Fruit fly (Drosophila melanogaster) whole organism, embryonic: ENCODE measurements around the gene mirr.

ENCODE experiments used
- Awh ChIP-seq: fragments of 200-800 bp; sonication (Bioruptor generic); IDR thresholded peaks from 2 replicates; pipeline ENCODE4, ENCODE4 v1.3.6; 2022; ENCODE audit warnings: missing biosample characterization, missing genetic modification characterization
- CG10543 ChIP-seq: fragments of 200-800 bp; sonication (Bioruptor generic); optimal IDR thresholded peaks from 3 replicates; lab custom pipeline; 2017; ENCODE audit warnings: missing biosample characterization, mild to moderate bottlenecking, missing genetic modification characterization, moderate library complexity
- CG10979 ChIP-seq: fragments of 200-800 bp; sonication (Bioruptor generic); optimal IDR thresholded peaks from 2 replicates; lab custom pipeline; 2018; ENCODE audit warnings: missing biosample characterization, mild to moderate bottlenecking, missing genetic modification characterization, moderate library complexity
- CG11696 ChIP-seq: fragments of 200-800 bp; sonication (Bioruptor generic); IDR thresholded peaks from 2 replicates; pipeline ENCODE4 v1.3.6; 2022; ENCODE audit warnings: missing biosample characterization, missing genetic modification characterization
- CG12236 ChIP-seq: fragments of 200-800 bp; sonication (Bioruptor generic); optimal IDR thresholded peaks from 2 replicates; lab custom pipeline; 2016; ENCODE audit warnings: missing biosample characterization, missing genetic modification characterization
- CG12391 ChIP-seq: fragments of 200-800 bp; sonication (Bioruptor generic); optimal IDR thresholded peaks from 3 replicates; lab custom pipeline; 2018; ENCODE audit warnings: missing biosample characterization, mild to moderate bottlenecking, missing genetic modification characterization, moderate library complexity
- CG14667 ChIP-seq: fragments of 200-800 bp; sonication (Bioruptor generic); IDR thresholded peaks from 2 replicates; pipeline ENCODE4 v1.3.6; 2022; ENCODE audit warnings: missing biosample characterization, missing genetic modification characterization
- CG15479 ChIP-seq: fragments of 200-800 bp; sonication (Bioruptor generic); optimal IDR thresholded peaks from 3 replicates; lab custom pipeline; 2019; ENCODE audit warnings: missing biosample characterization, mild to moderate bottlenecking, missing genetic modification characterization, moderate library complexity
- CG1603 ChIP-seq: fragments of 200-800 bp; sonication (Bioruptor generic); optimal IDR thresholded peaks from 2 replicates; lab custom pipeline; 2019; ENCODE audit warnings: missing biosample characterization, mild to moderate bottlenecking, missing genetic modification characterization, moderate library complexity
- CG17568 ChIP-seq: fragments of 200-800 bp; sonication (Bioruptor generic); optimal IDR thresholded peaks from 2 replicates; lab custom pipeline; 2018; ENCODE audit warnings: missing biosample characterization, mild to moderate bottlenecking, missing genetic modification characterization, moderate library complexity
- CG18619 ChIP-seq: fragments of 200-800 bp; sonication (Bioruptor generic); optimal IDR thresholded peaks from 3 replicates; lab custom pipeline; 2017; ENCODE audit warnings: missing biosample characterization, mild to moderate bottlenecking, missing genetic modification characterization
- CG30020 ChIP-seq: fragments of 200-800 bp; optimal IDR thresholded peaks from 2 replicates; lab custom pipeline; 2019; ENCODE audit warnings: missing biosample characterization, mild to moderate bottlenecking, missing genetic modification characterization, moderate library complexity
- CG32772 ChIP-seq: fragments of 200-800 bp; sonication (Bioruptor generic); IDR thresholded peaks from 2 replicates; pipeline ENCODE4 v1.3.6; 2022; ENCODE audit warnings: missing biosample characterization, missing genetic modification characterization
- CG42726 ChIP-seq: fragments of 200-800 bp; sonication (Bioruptor generic); IDR thresholded peaks from 2 replicates; pipeline ENCODE4 v1.3.6; 2022; ENCODE audit warnings: missing biosample characterization, missing genetic modification characterization; ENCODE audit not compliant: partially characterized antibody
- CG4404 ChIP-seq: fragments of 200-800 bp; sonication (Bioruptor generic); IDR thresholded peaks from 2 replicates; pipeline ENCODE4 v1.3.6; 2022; ENCODE audit warnings: missing biosample characterization, missing genetic modification characterization
- CG4854 ChIP-seq: fragments of 200-800 bp; sonication (Bioruptor generic); optimal IDR thresholded peaks from 2 replicates; lab custom pipeline; 2016; ENCODE audit warnings: missing biosample characterization, missing genetic modification characterization, inconsistent platforms
- CG5180 ChIP-seq: fragments of 200-800 bp; sonication (Bioruptor generic); optimal IDR thresholded peaks from 3 replicates; lab custom pipeline; 2017; ENCODE audit warnings: missing biosample characterization, missing genetic modification characterization, mild to moderate bottlenecking, moderate library complexity, missing genetic modification reagents
- CG8924 ChIP-seq: fragments of 200-800 bp; optimal IDR thresholded peaks from 3 replicates; lab custom pipeline; 2019; ENCODE audit warnings: missing biosample characterization, mild to moderate bottlenecking, missing genetic modification characterization, moderate library complexity
- CrebB ChIP-seq: fragments of 200-800 bp; sonication (Bioruptor generic); optimal IDR thresholded peaks from 3 replicates; lab custom pipeline; 2018; ENCODE audit warnings: missing biosample characterization, mild to moderate bottlenecking, missing genetic modification characterization
- Dad ChIP-seq: fragments of 200-800 bp; sonication (Bioruptor generic); optimal IDR thresholded peaks from 3 replicates; lab custom pipeline; 2016; ENCODE audit warnings: missing biosample characterization, missing genetic modification characterization
- Dip2 ChIP-seq: fragments of 200-800 bp; sonication (Bioruptor generic); IDR thresholded peaks from 2 replicates; pipeline ENCODE4 v1.3.6; 2022; ENCODE audit warnings: missing biosample characterization, missing genetic modification characterization
- Ets97D ChIP-seq: fragments of 200-800 bp; sonication (Bioruptor generic); optimal IDR thresholded peaks from 3 replicates; lab custom pipeline; 2016; ENCODE audit warnings: missing biosample characterization, missing genetic modification characterization
- Hr51 ChIP-seq, 2 experiments: fragments of 200-800 bp; sonication (Bioruptor generic); optimal IDR thresholded peaks; 2 replicates in 1 of 2; 3 replicates in 1 of 2; lab custom pipeline; 2016 to 2018; ENCODE audit warnings: missing biosample characterization in 2 of 2, missing genetic modification characterization in 2 of 2, mild to moderate bottlenecking in 1 of 2, moderate library complexity in 1 of 2
- Hr78 ChIP-seq, 2 experiments: fragments of 200-800 bp in 1 of 2; fragments of >200 bp in 1 of 2; sonication (Bioruptor generic) in 1 of 2; optimal IDR thresholded peaks; 2 replicates each; lab custom pipeline; 2017 to 2019; ENCODE audit warnings: missing biosample characterization in 2 of 2, missing genetic modification characterization in 2 of 2, mild to moderate bottlenecking in 1 of 2, moderate library complexity in 1 of 2
- MTF-1 ChIP-seq: fragments of 200-800 bp; sonication (Bioruptor generic); optimal IDR thresholded peaks from 2 replicates; lab custom pipeline; 2018; ENCODE audit warnings: missing biosample characterization, mild to moderate bottlenecking, missing genetic modification characterization, borderline replicate concordance
- NC2β ChIP-seq: fragments of 200-800 bp; sonication (Bioruptor generic); optimal IDR thresholded peaks from 2 replicates; lab custom pipeline; 2016; ENCODE audit warnings: missing biosample characterization, missing genetic modification characterization
- Pdp1 ChIP-seq, 2 experiments: fragments of 200-800 bp; sonication (Bioruptor generic); optimal IDR thresholded peaks; 3 replicates each; lab custom pipeline; 2016; ENCODE audit warnings: missing biosample characterization in 2 of 2, missing genetic modification characterization in 2 of 2, mild to moderate bottlenecking in 1 of 2, moderate library complexity in 1 of 2
- Scr ChIP-seq: fragments of 200-800 bp; sonication (Bioruptor generic); IDR thresholded peaks from 2 replicates; pipeline ENCODE4 v1.3.6; 2022; ENCODE audit warnings: missing biosample characterization, missing genetic modification characterization; ENCODE audit not compliant: partially characterized antibody
- Trl ChIP-seq, 3 experiments: fragments of >200 bp in 2 of 3; fragments of 200-800 bp in 1 of 3; sonication (Bioruptor generic) in 1 of 3; optimal IDR thresholded peaks; 2 replicates in 1 of 3; 3 replicates in 2 of 3; lab custom pipeline; 2016 to 2017; ENCODE audit warnings: missing biosample characterization in 1 of 3, missing genetic modification characterization in 1 of 3
- Usf ChIP-seq: fragments of 200-800 bp; sonication (Bioruptor generic); optimal IDR thresholded peaks from 2 replicates; lab custom pipeline; 2017; ENCODE audit warnings: missing genotype, missing biosample characterization, missing genetic modification characterization
- ac ChIP-seq: fragments of 200-800 bp; sonication (Bioruptor generic); optimal IDR thresholded peaks from 3 replicates; lab custom pipeline; 2017; ENCODE audit warnings: missing biosample characterization, mild to moderate bottlenecking, missing genetic modification characterization
- bsh ChIP-seq, 2 experiments: fragments of 200-800 bp; sonication (Bioruptor generic); optimal IDR thresholded peaks; 2 replicates each; lab custom pipeline; 2017 to 2018; ENCODE audit warnings: mild to moderate bottlenecking in 2 of 2, missing biosample characterization in 2 of 2, missing genetic modification characterization in 2 of 2, moderate library complexity in 1 of 2
- btn ChIP-seq: fragments of 200-800 bp; sonication (Bioruptor generic); optimal IDR thresholded peaks from 2 replicates; lab custom pipeline; 2016; ENCODE audit warnings: missing biosample characterization, missing genetic modification characterization
- dmrt99B ChIP-seq: fragments of 200-800 bp; sonication (Bioruptor generic); optimal IDR thresholded peaks from 2 replicates; lab custom pipeline; 2018; ENCODE audit warnings: missing biosample characterization, mild to moderate bottlenecking, missing genetic modification characterization, moderate library complexity
- fd64A ChIP-seq: fragments of 200-800 bp; sonication (Bioruptor generic); optimal IDR thresholded peaks from 3 replicates; lab custom pipeline; 2018; ENCODE audit warnings: missing biosample characterization, mild to moderate bottlenecking, missing genetic modification characterization
- fd96Cb ChIP-seq: fragments of 200-800 bp; sonication (Bioruptor generic); optimal IDR thresholded peaks from 2 replicates; lab custom pipeline; 2018; ENCODE audit warnings: missing biosample characterization, mild to moderate bottlenecking, missing genetic modification characterization, moderate library complexity
- grn ChIP-seq: fragments of 200-800 bp; sonication (Bioruptor generic); optimal IDR thresholded peaks from 3 replicates; lab custom pipeline; 2017; ENCODE audit warnings: missing biosample characterization, missing genetic modification characterization
- gsb-n ChIP-seq: fragments of 200-800 bp; sonication (Bioruptor generic); optimal IDR thresholded peaks from 3 replicates; lab custom pipeline; 2018; ENCODE audit warnings: missing biosample characterization, mild to moderate bottlenecking, missing genetic modification characterization
- nau ChIP-seq: fragments of 200-800 bp; sonication (Bioruptor generic); optimal IDR thresholded peaks from 3 replicates; lab custom pipeline; 2017; ENCODE audit warnings: missing biosample characterization, mild to moderate bottlenecking, missing genetic modification characterization, missing genetic modification reagents
- otp ChIP-seq: fragments of 200-800 bp; sonication (Bioruptor generic); IDR thresholded peaks from 3 replicates; pipeline ENCODE4, ENCODE4 v1.3.6; 2022; ENCODE audit warnings: missing biosample characterization, missing genetic modification characterization
- prd ChIP-seq, 3 experiments: fragments of >200 bp in 2 of 3; fragments of 200-800 bp in 1 of 3; sonication (Bioruptor generic) in 1 of 3; optimal IDR thresholded peaks in 2 of 3; IDR thresholded peaks in 1 of 3; 2 replicates in 2 of 3; 3 replicates in 1 of 3; pipeline versions ENCODE4 v1.3.6 to Lab custom; 2017 to 2022; ENCODE audit warnings: missing biosample characterization in 1 of 3, missing genetic modification characterization in 1 of 3
- pum ChIP-seq: fragments of 200-800 bp; sonication (Bioruptor generic); optimal IDR thresholded peaks from 2 replicates; lab custom pipeline; 2016; ENCODE audit warnings: missing biosample characterization, missing genetic modification characterization
- row ChIP-seq: fragments of 200-800 bp; sonication (Bioruptor generic); IDR thresholded peaks from 3 replicates; pipeline ENCODE4 v1.3.6; 2022; ENCODE audit warnings: missing biosample characterization, missing genetic modification characterization
- seq ChIP-seq: fragments of 200-800 bp; sonication (Bioruptor generic); IDR thresholded peaks from 2 replicates; pipeline ENCODE4 v1.3.6; 2022; ENCODE audit warnings: missing biosample characterization, missing genetic modification characterization
- sim ChIP-seq: fragments of 200-800 bp; sonication (Bioruptor generic); IDR thresholded peaks from 2 replicates; pipeline ENCODE4 v1.3.6; 2022; ENCODE audit warnings: missing biosample characterization, missing genetic modification characterization
- sr ChIP-seq: fragments of 200-800 bp; sonication (Bioruptor generic); IDR thresholded peaks from 3 replicates; pipeline ENCODE4 v1.3.6; 2022; ENCODE audit warnings: missing biosample characterization, missing genetic modification characterization
- zen2 ChIP-seq: fragments of 200-800 bp; sonication (Bioruptor generic); IDR thresholded peaks from 3 replicates; pipeline ENCODE4 v1.3.6; 2022; ENCODE audit warnings: missing biosample characterization, missing genetic modification characterization; ENCODE audit not compliant: partially characterized antibody

The mirr gene

DNA sequence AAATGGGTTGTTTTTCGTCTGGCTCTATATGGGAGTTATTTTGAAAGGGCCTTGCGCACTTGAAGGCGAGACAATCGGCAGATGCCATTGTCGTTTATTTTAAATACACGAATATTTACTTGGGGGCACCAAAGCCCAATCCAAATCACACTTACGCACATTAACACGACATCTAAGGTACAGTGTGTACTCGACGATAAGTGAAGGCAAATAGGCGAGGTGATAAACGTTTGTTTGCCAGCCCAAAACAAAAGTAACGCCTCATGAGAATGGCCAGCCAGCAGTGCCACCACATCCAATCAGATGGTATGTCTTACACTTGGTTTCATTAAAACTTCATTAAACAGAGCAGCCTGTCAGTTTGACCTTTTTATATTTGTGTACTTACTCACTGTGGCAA lies 8.7 kb upstream of the mirr start (continued):
- TF ChIP-seq sr (GFP tag; lab: Robert Waterston, UW) = no peak
- peak; percentile 59 for TF ChIP-seq gsb-n (tag; lab: Kevin White, UChicago)
- peak; percentile 11 for TF ChIP-seq fd96Cb
- peak; percentile 50 for TF ChIP-seq CG15479 (GFP tag; lab: Kevin White, UChicago)
- no peak for TF ChIP-seq CG14667 (GFP tag; lab: Robert Waterston, UW)
- TF ChIP-seq CG11696 (GFP tag; lab: Robert Waterston, UW) = 0 out of 2 replicates have a peak, but pooled peaks have one; percentile 38
- TF ChIP-seq CG4854 (GFP tag; lab: Kevin White, UChicago) = peak; percentile 24
- TF ChIP-seq Hr78 (GFP tag; optimal IDR thresholded peaks at IDR 0.05; lab: Kevin White, UChicago) = peak in 1 of 2 experiments; percentile 42
- TF ChIP-seq Usf (GFP tag; lab: Kevin White, UChicago) = peak; percentile 9
- peak; percentile 14; the same call in 1 of the 3 replicates for TF ChIP-seq row (GFP tag; lab: Robert Waterston, UW)
- no peak for TF ChIP-seq CG30020 (tag; lab: Kevin White, UChicago)
- TF ChIP-seq Ets97D (GFP tag; lab: Kevin White, UChicago) = no peak
- peak; percentile 73; the same call in 2 of the 3 replicates for TF ChIP-seq otp (GFP tag; lab: Robert Waterston, UW)
- TF ChIP-seq pum = peak; percentile 6
- TF ChIP-seq Dip2 (GFP tag; lab: Robert Waterston, UW) = no peak
- peak; percentile 37 for TF ChIP-seq CG12236
- TF ChIP-seq CG42726 (GFP tag; lab: Robert Waterston, UW) = no peak
- TF ChIP-seq CG10979 = peak; percentile 38
- no peak for TF ChIP-seq CG4404
- TF ChIP-seq Dad (GFP tag; lab: Kevin White, UChicago) = peak; percentile 11
- TF ChIP-seq CG1603 (tag; lab: Kevin White, UChicago) = peak; percentile 78
- no peak for TF ChIP-seq CG32772 (GFP tag; lab: Robert Waterston, UW)
- TF ChIP-seq prd (optimal IDR thresholded peaks at IDR 0.05; lab: Kevin White, UChicago) = no peak
- 0 out of 3 replicates have a peak, but pooled peaks have one; percentile 31 for TF ChIP-seq prd (GFP tag; IDR thresholded peaks at IDR 0.05; lab: Robert Waterston, UW)
- TF ChIP-seq Hr51 (GFP tag; optimal IDR thresholded peaks at IDR 0.05; lab: Kevin White, UChicago) = peak in 1 of 2 experiments; percentile 27
- peak in 1 of 2 experiments; percentile 60 for TF ChIP-seq bsh (GFP tag; optimal IDR thresholded peaks at IDR 0.05; lab: Kevin White, UChicago)
- TF ChIP-seq fd64A (GFP tag; lab: Kevin White, UChicago) = peak; percentile 62
- peak; percentile 59 for TF ChIP-seq CG8924 (tag; lab: Kevin White, UChicago)
- peak; percentile 91 for TF ChIP-seq ac (GFP tag; lab: Kevin White, UChicago)
- TF ChIP-seq MTF-1 (GFP tag; lab: Kevin White, UChicago) = peak; percentile 70
- peak in 1 of 2 experiments; percentile 17 for TF ChIP-seq Pdp1 (GFP tag; optimal IDR thresholded peaks at IDR 0.05; lab: Kevin White, UChicago)
- TF ChIP-seq zen2 = no peak
- TF ChIP-seq CG12391 (tag; lab: Kevin White, UChicago) = peak; percentile 18
- no peak for TF ChIP-seq Scr
- TF ChIP-seq dmrt99B (tag; lab: Kevin White, UChicago) = peak; percentile 44
- TF ChIP-seq Awh (GFP tag; lab: Robert Waterston, UW) = peak; percentile 78
- TF ChIP-seq nau (GFP tag; lab: Kevin White, UChicago) = peak; percentile 25
- peak; percentile 7 for TF ChIP-seq CG5180 (GFP tag; lab: Kevin White, UChicago)
- TF ChIP-seq CG18619 (GFP tag; lab: Kevin White, UChicago) = peak; percentile 24
- peak; percentile 15 for TF ChIP-seq CG17568 (GFP tag; lab: Kevin White, UChicago)
- TF ChIP-seq seq (GFP tag; lab: Robert Waterston, UW) = 0 out of 2 replicates have a peak, but pooled peaks have one; percentile 36
- 0 out of 2 replicates have a peak, but pooled peaks have one; percentile 29 for TF ChIP-seq sim
- peak; percentile 71 for TF ChIP-seq CrebB (tag; lab: Kevin White, UChicago)
- TF ChIP-seq grn (GFP tag; lab: Kevin White, UChicago) = peak; percentile 59
- TF ChIP-seq btn = peak; percentile 32
- peak; percentile 27 for TF ChIP-seq CG10543 (GFP tag; lab: Kevin White, UChicago)
- TF ChIP-seq Trl (optimal IDR thresholded peaks at IDR 0.05; lab: Kevin White, UChicago) = no peak
- peak; percentile 26 for TF ChIP-seq Trl (GFP tag; optimal IDR thresholded peaks at IDR 0.05; lab: Kevin White, UChicago)
- peak; percentile 55 for TF ChIP-seq NC2β (GFP tag; lab: Kevin White, UChicago)
